Fruit fly (Drosophila melanogaster) whole organism, embryonic: ENCODE results near the gene spd-2.

Experiments used
- B-H1 ChIP-seq: fragments of 200-800 bp; sonication (Bioruptor generic); IDR thresholded peaks from 3 replicates; pipeline ENCODE4 v1.3.6; 2022; ENCODE audit warnings: missing biosample characterization, missing genetic modification characterization
- Blimp-1 ChIP-seq: fragments of 200-800 bp; sonication (Bioruptor generic); optimal IDR thresholded peaks from 3 replicates; lab custom pipeline; 2018; ENCODE audit warnings: missing biosample characterization, missing genetic modification characterization, mild to moderate bottlenecking, moderate library complexity, missing genetic modification reagents
- CG10654 ChIP-seq: fragments of 200-800 bp; sonication (Bioruptor generic); optimal IDR thresholded peaks from 2 replicates; lab custom pipeline; 2016; ENCODE audit warnings: missing biosample characterization, missing genetic modification characterization
- CG11456 ChIP-seq: fragments of 200-800 bp; sonication (Bioruptor generic); IDR thresholded peaks from 3 replicates; pipeline ENCODE4 v1.3.6; 2022; ENCODE audit warnings: missing biosample characterization, missing genetic modification characterization
- CG11504 ChIP-seq: fragments of 200-800 bp; sonication (Bioruptor generic); optimal IDR thresholded peaks from 3 replicates; lab custom pipeline; 2019; ENCODE audit warnings: missing biosample characterization, mild to moderate bottlenecking, missing genetic modification characterization, moderate library complexity
- CG12391 ChIP-seq: fragments of 200-800 bp; sonication (Bioruptor generic); optimal IDR thresholded peaks from 3 replicates; lab custom pipeline; 2018; ENCODE audit warnings: missing biosample characterization, mild to moderate bottlenecking, missing genetic modification characterization, moderate library complexity
- CG13775 ChIP-seq: fragments of 200-800 bp; sonication (Bioruptor generic); optimal IDR thresholded peaks from 3 replicates; lab custom pipeline; 2017; ENCODE audit warnings: missing biosample characterization, mild to moderate bottlenecking, missing genetic modification characterization
- CG17359 ChIP-seq: fragments of 200-800 bp; sonication (Bioruptor generic); optimal IDR thresholded peaks from 3 replicates; lab custom pipeline; 2018; ENCODE audit warnings: missing biosample characterization, mild to moderate bottlenecking, missing genetic modification characterization, moderate library complexity
- CG18764 ChIP-seq: fragments of 200-800 bp; sonication (Bioruptor generic); optimal IDR thresholded peaks from 3 replicates; lab custom pipeline; 2016; ENCODE audit warnings: missing biosample characterization, missing genetic modification characterization
- CG31224 ChIP-seq: fragments of 200-800 bp; sonication (Bioruptor generic); IDR thresholded peaks from 2 replicates; pipeline ENCODE4 v1.3.6; 2022; ENCODE audit warnings: missing biosample characterization, missing genetic modification characterization
- CG32772 ChIP-seq: fragments of 200-800 bp; sonication (Bioruptor generic); IDR thresholded peaks from 2 replicates; pipeline ENCODE4 v1.3.6; 2022; ENCODE audit warnings: missing biosample characterization, missing genetic modification characterization
- CG34224 ChIP-seq: fragments of 200-800 bp; sonication (Bioruptor generic); IDR thresholded peaks from 3 replicates; pipeline ENCODE4 v1.3.6; 2022; ENCODE audit warnings: missing biosample characterization, missing genetic modification characterization; ENCODE audit not compliant: partially characterized antibody
- CG4328 ChIP-seq: fragments of 200-800 bp; sonication (Bioruptor generic); optimal IDR thresholded peaks from 3 replicates; lab custom pipeline; 2017; ENCODE audit warnings: missing biosample characterization, missing genetic modification reagents, missing genetic modification characterization
- CG4424 ChIP-seq: fragments of 200-800 bp; sonication (Bioruptor generic); optimal IDR thresholded peaks from 3 replicates; lab custom pipeline; 2016; ENCODE audit warnings: missing biosample characterization, missing genetic modification characterization
- CG4820 ChIP-seq: fragments of 200-800 bp; sonication (Bioruptor generic); optimal IDR thresholded peaks from 3 replicates; lab custom pipeline; 2016; ENCODE audit warnings: missing biosample characterization, missing genetic modification characterization
- CG6175 ChIP-seq: fragments of 200-800 bp; sonication (Bioruptor generic); IDR thresholded peaks from 3 replicates; pipeline ENCODE4 v1.3.6; 2022; ENCODE audit warnings: missing biosample characterization, missing genetic modification characterization
- CG6683 ChIP-seq: fragments of 200-800 bp; sonication (Bioruptor generic); optimal IDR thresholded peaks from 2 replicates; lab custom pipeline; 2017; ENCODE audit warnings: missing biosample characterization, mild to moderate bottlenecking, missing genetic modification characterization, missing genetic modification reagents
- CG6791 ChIP-seq: fragments of 200-800 bp; sonication (Bioruptor generic); IDR thresholded peaks from 3 replicates; pipeline ENCODE4 v1.3.6; 2022; ENCODE audit warnings: missing biosample characterization, missing genetic modification characterization; ENCODE audit not compliant: partially characterized antibody
- CG7963 ChIP-seq: fragments of 200-800 bp; sonication (Bioruptor generic); IDR thresholded peaks from 3 replicates; pipeline ENCODE4 v1.3.6; 2022; ENCODE audit warnings: missing biosample characterization, missing genetic modification characterization; ENCODE audit not compliant: partially characterized antibody
- CG9817 ChIP-seq: fragments of 200-800 bp; sonication (Bioruptor generic); optimal IDR thresholded peaks from 2 replicates; lab custom pipeline; 2018; ENCODE audit warnings: missing biosample characterization, mild to moderate bottlenecking, missing genetic modification characterization, moderate library complexity
- Chrac-16 ChIP-seq: fragments of 200-800 bp; sonication (Bioruptor generic); optimal IDR thresholded peaks from 3 replicates; lab custom pipeline; 2016; ENCODE audit warnings: missing biosample characterization, missing genetic modification characterization
- CoRest ChIP-seq: fragments of 200-800 bp; sonication (Bioruptor generic); optimal IDR thresholded peaks from 3 replicates; lab custom pipeline; 2018; ENCODE audit warnings: missing biosample characterization, mild to moderate bottlenecking, missing genetic modification characterization, moderate library complexity
- E2f2 ChIP-seq: fragments of 200-800 bp; sonication (Bioruptor generic); IDR thresholded peaks from 2 replicates; pipeline ENCODE4 v1.3.6; 2022; ENCODE audit warnings: missing biosample characterization, missing genetic modification characterization
- ERR ChIP-seq: fragments of 200-800 bp; sonication (Bioruptor generic); optimal IDR thresholded peaks from 2 replicates; lab custom pipeline; 2016; ENCODE audit warnings: missing biosample characterization, missing genetic modification characterization
- HLH4C ChIP-seq: fragments of 200-800 bp; sonication (Bioruptor generic); IDR thresholded peaks from 3 replicates; pipeline ENCODE4 v1.3.6; 2022; ENCODE audit warnings: missing biosample characterization, missing genetic modification characterization; ENCODE audit not compliant: partially characterized antibody
- Hmx ChIP-seq: fragments of 200-800 bp; sonication (Bioruptor generic); optimal IDR thresholded peaks from 2 replicates; lab custom pipeline; 2016; ENCODE audit warnings: missing biosample characterization, missing genetic modification characterization
- Jarid2 ChIP-seq: fragments of 200-800 bp; sonication (Bioruptor generic); optimal IDR thresholded peaks from 3 replicates; lab custom pipeline; 2017; ENCODE audit warnings: mild to moderate bottlenecking, missing biosample characterization, missing genetic modification reagents, missing genetic modification characterization
- PHDP ChIP-seq: fragments of 200-800 bp; sonication (Bioruptor generic); optimal IDR thresholded peaks from 3 replicates; lab custom pipeline; 2018; ENCODE audit warnings: missing biosample characterization, mild to moderate bottlenecking, missing genetic modification characterization, moderate library complexity
- Rfx ChIP-seq: fragments of 200-800 bp; sonication (Bioruptor generic); IDR thresholded peaks from 2 replicates; pipeline ENCODE4 v1.3.6; 2022; ENCODE audit warnings: missing biosample characterization, missing genetic modification characterization
- Usf ChIP-seq: fragments of 200-800 bp; sonication (Bioruptor generic); optimal IDR thresholded peaks from 2 replicates; lab custom pipeline; 2017; ENCODE audit warnings: missing genotype, missing biosample characterization, missing genetic modification characterization
- Xrp1 ChIP-seq: fragments of 200-800 bp; sonication (Bioruptor generic); IDR thresholded peaks from 2 replicates; pipeline ENCODE4 v1.3.6; 2022; ENCODE audit warnings: missing biosample characterization, missing genetic modification characterization
- az2 ChIP-seq: fragments of 200-800 bp; sonication (Bioruptor generic); optimal IDR thresholded peaks from 3 replicates; lab custom pipeline; 2016; ENCODE audit warnings: missing biosample characterization, missing genetic modification characterization
- bigmax ChIP-seq: fragments of 200-800 bp; sonication (Bioruptor generic); optimal IDR thresholded peaks from 2 replicates; lab custom pipeline; 2018; ENCODE audit warnings: missing biosample characterization, mild to moderate bottlenecking, missing genetic modification characterization
- ci ChIP-seq: fragments of 200-800 bp; sonication (Bioruptor generic); IDR thresholded peaks from 3 replicates; pipeline ENCODE4 v1.3.6; 2022; ENCODE audit warnings: missing biosample characterization, missing genetic modification characterization
- dpn ChIP-seq, 2 experiments: fragments of 200-800 bp; sonication (Bioruptor generic); optimal IDR thresholded peaks; 3 replicates each; lab custom pipeline; 2016; ENCODE audit warnings: missing biosample characterization in 2 of 2, missing genetic modification characterization in 2 of 2
- dysf ChIP-seq: fragments of 200-800 bp; sonication (Bioruptor generic); IDR thresholded peaks from 3 replicates; pipeline ENCODE4 v1.3.6; 2022; ENCODE audit warnings: missing biosample characterization, missing genetic modification characterization
- grn ChIP-seq: fragments of 200-800 bp; sonication (Bioruptor generic); optimal IDR thresholded peaks from 3 replicates; lab custom pipeline; 2017; ENCODE audit warnings: missing biosample characterization, missing genetic modification characterization
- kni ChIP-seq: fragments of 200-800 bp; sonication (Bioruptor generic); optimal IDR thresholded peaks from 3 replicates; lab custom pipeline; 2017; ENCODE audit warnings: mild to moderate bottlenecking, missing biosample characterization, missing genetic modification reagents, missing genetic modification characterization
- lbe ChIP-seq: fragments of 200-800 bp; sonication (Bioruptor generic); optimal IDR thresholded peaks from 2 replicates; lab custom pipeline; 2016; ENCODE audit warnings: missing biosample characterization, mild to moderate bottlenecking, missing genetic modification characterization
- lola ChIP-seq, 3 experiments: fragments of >200 bp in 2 of 3; fragments of 200-800 bp in 1 of 3; sonication (Bioruptor generic) in 1 of 3; optimal IDR thresholded peaks; 2 replicates each; lab custom pipeline; 2017 to 2019; ENCODE audit warnings: missing biosample characterization in 3 of 3, missing genetic modification characterization in 3 of 3, mild to moderate bottlenecking in 1 of 3, moderate library complexity in 1 of 3
- nau ChIP-seq: fragments of 200-800 bp; sonication (Bioruptor generic); optimal IDR thresholded peaks from 3 replicates; lab custom pipeline; 2017; ENCODE audit warnings: missing biosample characterization, mild to moderate bottlenecking, missing genetic modification characterization, missing genetic modification reagents
- nom ChIP-seq: fragments of 200-800 bp; sonication (Bioruptor generic); optimal IDR thresholded peaks from 2 replicates; lab custom pipeline; 2017; ENCODE audit warnings: missing biosample characterization, missing genetic modification characterization, mild to moderate bottlenecking, moderate library complexity, missing genetic modification reagents
- org-1 ChIP-seq: fragments of 200-800 bp; sonication (Bioruptor generic); optimal IDR thresholded peaks from 2 replicates; lab custom pipeline; 2017; ENCODE audit warnings: missing biosample characterization, missing genetic modification characterization
- peb ChIP-seq: fragments of 200-800 bp; sonication (Bioruptor generic); IDR thresholded peaks from 2 replicates; pipeline ENCODE4 v1.3.6; 2022; ENCODE audit warnings: missing biosample characterization, missing genetic modification characterization
- sisA ChIP-seq: fragments of 200-800 bp; sonication (Bioruptor generic); IDR thresholded peaks from 2 replicates; pipeline ENCODE4 v1.3.6; 2022; ENCODE audit warnings: missing biosample characterization, missing genetic modification characterization
- sna ChIP-seq: fragments of 200-800 bp; sonication (Bioruptor generic); IDR thresholded peaks from 2 replicates; pipeline ENCODE4 v1.3.6; 2022; ENCODE audit warnings: missing biosample characterization, missing genetic modification characterization; ENCODE audit not compliant: partially characterized antibody
- sr ChIP-seq: fragments of 200-800 bp; sonication (Bioruptor generic); IDR thresholded peaks from 3 replicates; pipeline ENCODE4 v1.3.6; 2022; ENCODE audit warnings: missing biosample characterization, missing genetic modification characterization
- stwl ChIP-seq: fragments of 200-800 bp; sonication (Bioruptor generic); optimal IDR thresholded peaks from 3 replicates; lab custom pipeline; 2018; ENCODE audit warnings: missing biosample characterization, mild to moderate bottlenecking, missing genetic modification characterization, moderate library complexity
- toy ChIP-seq: fragments of 200-800 bp; sonication (Bioruptor generic); IDR thresholded peaks from 2 replicates; pipeline ENCODE4 v1.3.6; 2022; ENCODE audit warnings: missing biosample characterization, missing genetic modification characterization

spd-2 gene

DNA sequence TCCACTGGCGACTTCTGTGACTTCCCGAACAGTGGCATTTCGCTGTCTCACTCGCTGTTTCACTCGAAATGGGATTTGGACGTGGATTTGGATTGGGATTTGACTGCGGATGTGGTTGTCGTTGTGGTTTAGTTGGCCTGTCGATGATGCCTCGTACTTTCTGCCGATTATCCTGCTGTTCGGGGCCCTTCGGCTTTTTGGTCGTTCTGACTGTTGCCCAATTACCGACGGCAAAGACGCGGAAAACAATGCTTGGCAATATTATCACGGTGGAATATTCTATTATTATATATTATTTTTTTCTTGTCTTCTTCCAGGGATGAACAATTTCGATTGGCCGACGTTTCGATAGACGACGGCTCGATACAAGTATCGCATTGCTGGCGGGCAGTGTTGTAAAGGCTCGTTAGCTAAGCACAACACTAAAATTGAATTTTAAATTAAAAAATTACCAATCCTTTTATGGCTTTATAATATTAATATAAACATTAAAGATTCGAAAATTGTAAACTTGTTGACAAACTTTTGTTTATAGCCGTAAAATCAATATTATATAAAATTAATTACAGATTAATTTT is 20.4 kb upstream of the spd-2 start, which contains the start of gene Mo25 (continued):
- no peak for TF ChIP-seq lola (GFP tag; optimal IDR thresholded peaks at IDR 0.05; lab: Kevin White, UChicago)
- peak; percentile 53; the same call in 1 of the 2 replicates for TF ChIP-seq Xrp1 (GFP tag; lab: Robert Waterston, UW)
- no peak for TF ChIP-seq bigmax (GFP tag; lab: Kevin White, UChicago)
- peak; percentile 52 for TF ChIP-seq CG4424 (GFP tag; lab: Kevin White, UChicago)
- no peak for TF ChIP-seq peb (GFP tag; lab: Robert Waterston, UW)
- TF ChIP-seq toy (GFP tag; lab: Robert Waterston, UW) = no peak
- peak; percentile 35 for TF ChIP-seq CG13775 (GFP tag; lab: Kevin White, UChicago)
- no peak for TF ChIP-seq B-H1 (GFP tag; lab: Robert Waterston, UW)
- 0 out of 2 replicates have a peak, but pooled peaks have one; percentile 17 for TF ChIP-seq CG31224 (GFP tag; lab: Robert Waterston, UW)
- peak; percentile 20 for TF ChIP-seq CG18764 (GFP tag; lab: Kevin White, UChicago)
- TF ChIP-seq CG9817 (tag; lab: Kevin White, UChicago) = peak; percentile 23
- TF ChIP-seq nau (GFP tag; lab: Kevin White, UChicago) = no peak
- TF ChIP-seq ci = peak; percentile 54; the same call in 2 of the 3 replicates
- TF ChIP-seq az2 (GFP tag; lab: Kevin White, UChicago) = peak; percentile 52
- peak; percentile 60; the same call in 1 of the 3 replicates for TF ChIP-seq CG7963 (GFP tag; lab: Robert Waterston, UW)
- TF ChIP-seq lbe = peak; percentile 83
- TF ChIP-seq CG6683 = no peak
- TF ChIP-seq sr (GFP tag; lab: Robert Waterston, UW) = no peak
- TF ChIP-seq nom (GFP tag; lab: Kevin White, UChicago) = peak; percentile 1
- no peak for TF ChIP-seq CG6175 (GFP tag; lab: Robert Waterston, UW)
- no peak for TF ChIP-seq sisA
- no peak for TF ChIP-seq kni (GFP tag; lab: Kevin White, UChicago)
- peak; percentile 35 for TF ChIP-seq PHDP (tag; lab: Kevin White, UChicago)
- no peak for TF ChIP-seq CG11504 (tag; lab: Kevin White, UChicago)
- peak; percentile 14 for TF ChIP-seq CG4820 (GFP tag; lab: Kevin White, UChicago)
- TF ChIP-seq Jarid2 (GFP tag; lab: Kevin White, UChicago) = no peak
- TF ChIP-seq CG32772 (GFP tag; lab: Robert Waterston, UW) = peak; percentile 70
- TF ChIP-seq Hmx = no peak
- peak; percentile 64 for TF ChIP-seq sna (GFP tag; lab: Robert Waterston, UW)
- TF ChIP-seq stwl (tag; lab: Kevin White, UChicago) = peak; percentile 96
- TF ChIP-seq HLH4C (GFP tag; lab: Robert Waterston, UW) = peak; percentile 66; the same call in 2 of the 3 replicates
- TF ChIP-seq CG11456 = no peak
- no peak for TF ChIP-seq org-1 (GFP tag; lab: Kevin White, UChicago)
- 0 out of 3 replicates have a peak, but pooled peaks have one; percentile 36 for TF ChIP-seq dysf (GFP tag; lab: Robert Waterston, UW)
- TF ChIP-seq CG6791 (GFP tag; lab: Robert Waterston, UW) = peak; percentile 76
- TF ChIP-seq grn (GFP tag; lab: Kevin White, UChicago) = no peak
- peak; percentile 33 for TF ChIP-seq Chrac-16 (GFP tag; lab: Kevin White, UChicago)
- no peak for TF ChIP-seq CG10654
- peak; percentile 3 for TF ChIP-seq ERR (GFP tag; lab: Kevin White, UChicago)
- peak; percentile 77 for TF ChIP-seq Rfx
- TF ChIP-seq CG17359 (tag; lab: Kevin White, UChicago) = peak; percentile 29
- TF ChIP-seq CG34224 (GFP tag; lab: Robert Waterston, UW) = peak; percentile 83
- TF ChIP-seq Usf (GFP tag; lab: Kevin White, UChicago) = no peak
- peak; percentile 69 for TF ChIP-seq CG12391 (tag; lab: Kevin White, UChicago)
- peak; percentile 86 for TF ChIP-seq E2f2 (GFP tag; lab: Robert Waterston, UW)
- peak in 1 of 2 experiments; percentile 57 for TF ChIP-seq dpn (GFP tag; optimal IDR thresholded peaks at IDR 0.05; lab: Kevin White, UChicago)
- TF ChIP-seq Blimp-1 (GFP tag; lab: Kevin White, UChicago) = peak; percentile 15
- peak; percentile 36 for TF ChIP-seq CoRest (tag; lab: Kevin White, UChicago)
- peak; percentile 7 for TF ChIP-seq CG4328 (GFP tag; lab: Kevin White, UChicago)
